Fruit fly (Drosophila melanogaster) S2 (cell line): ENCODE data around the gene Cys.

ENCODE experiments used
- CG8478 ChIP-seq: fragments of >200 bp; optimal IDR thresholded peaks from 2 replicates; lab custom pipeline; 2018
- CTCF ChIP-seq, 2 experiments: fragments of >200 bp; optimal IDR thresholded peaks; 2 replicates each; lab custom pipeline; 2018

dm6 chr3R:14542038-14542437 lies 27.4 kb downstream of the Cys start:
- no peak for TF ChIP-seq CG8478 (lab: Kevin White, UChicago)
- TF ChIP-seq CTCF (optimal IDR thresholded peaks at IDR 0.05; lab: Kevin White, UChicago): no peak
